Fruit fly (Drosophila melanogaster): ENCODE measurements around the gene CG12713.

The CG12713 gene

DNA sequence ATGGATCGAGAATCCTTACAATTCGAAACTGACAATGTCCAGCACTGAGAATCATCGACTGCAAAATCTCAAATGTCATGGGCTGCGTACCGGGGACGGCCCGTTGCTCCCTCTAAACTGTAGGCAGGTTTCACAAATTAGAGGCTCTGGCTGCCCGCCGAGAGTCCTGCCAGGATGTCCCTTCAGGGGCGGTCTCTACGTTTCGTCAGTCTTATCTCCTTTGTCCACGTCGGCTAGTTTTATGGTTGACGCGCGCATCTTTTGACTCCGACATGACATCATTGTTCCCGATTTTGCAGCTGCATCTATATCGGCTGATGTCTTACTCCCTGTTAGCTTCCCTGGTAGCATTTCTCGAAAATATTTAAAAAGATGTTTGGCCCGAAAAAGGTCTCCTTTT, 30.1 kb upstream of the CG12713 start (continued):
- TF ChIP-seq CG12942 (GFP tag; optimal IDR thresholded peaks at IDR 0.05), result no peak

- TF ChIP-seq CHES-1-like (GFP tag; optimal IDR thresholded peaks at IDR 0.05), result no peak
- TF ChIP-seq grau (tag; optimal IDR thresholded peaks at IDR 0.05), result peak; percentile 6
- TF ChIP-seq Stat92E (GFP tag; optimal IDR thresholded peaks at IDR 0.05), result no peak
- no peak for TF ChIP-seq lov (optimal IDR thresholded peaks at IDR 0.05)
- TF ChIP-seq lov (GFP tag; IDR thresholded peaks at IDR 0.05), result no peak
- TF ChIP-seq Hr3 (GFP tag; optimal IDR thresholded peaks at IDR 0.05), result no peak
- no peak for TF ChIP-seq NfI (GFP tag; optimal IDR thresholded peaks at IDR 0.05)
- no peak for TF ChIP-seq yki (optimal IDR thresholded peaks at IDR 0.05)
- no peak for TF ChIP-seq sna (GFP tag; IDR thresholded peaks at IDR 0.05; ENCODE audit: partially characterized antibody)
- TF ChIP-seq CG14710 (tag; optimal IDR thresholded peaks at IDR 0.05), result peak; percentile 5
- TF ChIP-seq Dp (GFP tag; optimal IDR thresholded peaks at IDR 0.05), result no peak
- TF ChIP-seq TFAM (GFP tag; optimal IDR thresholded peaks at IDR 0.05), result no peak
- peak; percentile 75 for TF ChIP-seq zf30C (GFP tag; optimal IDR thresholded peaks at IDR 0.05)
- TF ChIP-seq CG8478 (optimal IDR thresholded peaks at IDR 0.05), result no peak
- no peak for TF ChIP-seq ERR (GFP tag; optimal IDR thresholded peaks at IDR 0.05)
- TF ChIP-seq CG11696 (GFP tag; IDR thresholded peaks at IDR 0.05), result no peak
- TF ChIP-seq CG14441 (GFP tag; IDR thresholded peaks at IDR 0.05), result no peak
- TF ChIP-seq sc (optimal IDR thresholded peaks at IDR 0.05), result no peak
- no peak for TF ChIP-seq sc (GFP tag; optimal IDR thresholded peaks at IDR 0.05)
- no peak for TF ChIP-seq br (optimal IDR thresholded peaks at IDR 0.05)
- TF ChIP-seq CG13775 (GFP tag; optimal IDR thresholded peaks at IDR 0.05), result peak; percentile 9
- no peak for TF ChIP-seq CG4424 (GFP tag; optimal IDR thresholded peaks at IDR 0.05)
- TF ChIP-seq Ets65A (GFP tag), result peak; percentile 39
- peak; percentile 31 for TF ChIP-seq CG10979 (tag; optimal IDR thresholded peaks at IDR 0.05)
- TF ChIP-seq tll (GFP tag; optimal IDR thresholded peaks at IDR 0.05), result no peak
- no peak for TF ChIP-seq CG17186 (GFP tag; optimal IDR thresholded peaks at IDR 0.05)
- no peak for TF ChIP-seq CG8089 (GFP tag; optimal IDR thresholded peaks at IDR 0.05)
- TF ChIP-seq sens (GFP tag), result peak; percentile 51
- TF ChIP-seq unpg (GFP tag; optimal IDR thresholded peaks at IDR 0.05), result no peak
- no peak for TF ChIP-seq Elba2 (GFP tag; optimal IDR thresholded peaks at IDR 0.05)
- no peak for TF ChIP-seq HmgZ (tag; optimal IDR thresholded peaks at IDR 0.05)
- TF ChIP-seq CG4707 (GFP tag; optimal IDR thresholded peaks at IDR 0.05), result no peak
- no peak for TF ChIP-seq jing (GFP tag; optimal IDR thresholded peaks at IDR 0.05)
- TF ChIP-seq Xbp1 (GFP tag; optimal IDR thresholded peaks at IDR 0.05), result no peak
- 0 out of 2 replicates have a peak, but pooled peaks have one; percentile 35 for TF ChIP-seq Xrp1 (GFP tag; IDR thresholded peaks at IDR 0.05)
- TF ChIP-seq CG12391 (tag; optimal IDR thresholded peaks at IDR 0.05), result peak; percentile 37
- TF ChIP-seq zfh1 (GFP tag; IDR thresholded peaks at IDR 0.05), result 0 out of 3 replicates have a peak, but pooled peaks have one; percentile 36
- TF ChIP-seq CG14050 (GFP tag; IDR thresholded peaks at IDR 0.05), result no peak
- no peak for TF ChIP-seq CG1529 (GFP tag; optimal IDR thresholded peaks at IDR 0.05)
- peak; percentile 64 for TF ChIP-seq dmrt11E (tag; optimal IDR thresholded peaks at IDR 0.05)
- TF ChIP-seq CG2712 (tag; optimal IDR thresholded peaks at IDR 0.05), result peak; percentile 46
- no peak for TF ChIP-seq crc (GFP tag; optimal IDR thresholded peaks at IDR 0.05)
- TF ChIP-seq gem (tag; optimal IDR thresholded peaks at IDR 0.05), result peak; percentile 34
- TF ChIP-seq corto (GFP tag; optimal IDR thresholded peaks at IDR 0.05), result no peak
- TF ChIP-seq bowl (GFP tag; IDR thresholded peaks at IDR 0.05), result no peak
- no peak for TF ChIP-seq CG6689 (GFP tag; IDR thresholded peaks at IDR 0.05)
- no peak for TF ChIP-seq Jarid2 (GFP tag; optimal IDR thresholded peaks at IDR 0.05)
- TF ChIP-seq kni (GFP tag; optimal IDR thresholded peaks at IDR 0.05), result no peak
- TF ChIP-seq Kr (GFP tag; optimal IDR thresholded peaks at IDR 0.05), result no peak
- no peak for TF ChIP-seq Sox100B (GFP tag; optimal IDR thresholded peaks at IDR 0.05)
Measured at dm6 chr3L:15802655-15803054, 29.6 kb upstream of the CG12713 start.

Data from whole organism, embryonic.